Fruit fly (Drosophila melanogaster) whole organism, embryonic: Measurements from ENCODE around the gene bmm.

Source experiments
- Abd-B ChIP-seq: fragments of 200-800 bp; sonication (Bioruptor generic); optimal IDR thresholded peaks from 2 replicates; lab custom pipeline; 2018; ENCODE audit warnings: missing biosample characterization, mild to moderate bottlenecking, missing genetic modification characterization, moderate library complexity
- CG1024 ChIP-seq: fragments of 200-800 bp; sonication (Bioruptor generic); IDR thresholded peaks from 2 replicates; pipeline ENCODE4 v1.3.6; 2022; ENCODE audit warnings: missing biosample characterization, missing genetic modification characterization
- CG10959 ChIP-seq: fragments of 200-800 bp; sonication (Bioruptor generic); IDR thresholded peaks from 2 replicates; pipeline ENCODE4 v1.3.6; 2022; ENCODE audit warnings: missing biosample characterization, missing genetic modification characterization
- CG11085 ChIP-seq: fragments of 200-800 bp; sonication (Bioruptor generic); IDR thresholded peaks from 2 replicates; pipeline ENCODE4 v1.3.6; 2022; ENCODE audit warnings: missing biosample characterization, missing genetic modification characterization
- CG11696 ChIP-seq: fragments of 200-800 bp; sonication (Bioruptor generic); IDR thresholded peaks from 2 replicates; pipeline ENCODE4 v1.3.6; 2022; ENCODE audit warnings: missing biosample characterization, missing genetic modification characterization
- CG14014 ChIP-seq: fragments of 200-800 bp; sonication (Bioruptor generic); IDR thresholded peaks from 2 replicates; pipeline ENCODE4 v1.3.6; 2022; ENCODE audit warnings: missing biosample characterization, missing genetic modification characterization
- CG14965 ChIP-seq: fragments of 200-800 bp; sonication (Bioruptor generic); optimal IDR thresholded peaks from 2 replicates; lab custom pipeline; 2016; ENCODE audit warnings: missing biosample characterization, missing genetic modification characterization, borderline replicate concordance
- CG15073 ChIP-seq: fragments of 200-800 bp; sonication (Bioruptor generic); optimal IDR thresholded peaks from 2 replicates; lab custom pipeline; 2016; ENCODE audit warnings: missing biosample characterization, missing genetic modification characterization
- CG16779 ChIP-seq: fragments of 200-800 bp; sonication (Bioruptor generic); IDR thresholded peaks from 2 replicates; pipeline ENCODE4 v1.3.6; 2022; ENCODE audit warnings: missing biosample characterization, missing genetic modification characterization
- CG2712 ChIP-seq: fragments of 200-800 bp; optimal IDR thresholded peaks from 3 replicates; lab custom pipeline; 2019; ENCODE audit warnings: missing biosample characterization, mild to moderate bottlenecking, missing genetic modification characterization, moderate library complexity
- CG3281 ChIP-seq: fragments of 200-800 bp; sonication (Bioruptor generic); optimal IDR thresholded peaks from 3 replicates; lab custom pipeline; 2017; ENCODE audit warnings: missing biosample characterization, mild to moderate bottlenecking, missing genetic modification characterization
- CG34224 ChIP-seq: fragments of 200-800 bp; sonication (Bioruptor generic); IDR thresholded peaks from 3 replicates; pipeline ENCODE4 v1.3.6; 2022; ENCODE audit warnings: missing biosample characterization, missing genetic modification characterization; ENCODE audit not compliant: partially characterized antibody
- CG42726 ChIP-seq: fragments of 200-800 bp; sonication (Bioruptor generic); IDR thresholded peaks from 2 replicates; pipeline ENCODE4 v1.3.6; 2022; ENCODE audit warnings: missing biosample characterization, missing genetic modification characterization; ENCODE audit not compliant: partially characterized antibody
- CG6765 ChIP-seq: fragments of 200-800 bp; sonication (Bioruptor generic); optimal IDR thresholded peaks from 3 replicates; lab custom pipeline; 2017; ENCODE audit warnings: missing biosample characterization, mild to moderate bottlenecking, missing genetic modification characterization
- CG6854 ChIP-seq: fragments of 200-800 bp; sonication (Bioruptor generic); optimal IDR thresholded peaks from 3 replicates; lab custom pipeline; 2017; ENCODE audit warnings: missing biosample characterization, mild to moderate bottlenecking, missing genetic modification characterization
- CG7556 ChIP-seq: fragments of 200-800 bp; sonication (Bioruptor generic); optimal IDR thresholded peaks from 2 replicates; lab custom pipeline; 2017; ENCODE audit warnings: missing biosample characterization, mild to moderate bottlenecking, missing genetic modification characterization
- CG8944 ChIP-seq: fragments of 200-800 bp; sonication (Bioruptor generic); optimal IDR thresholded peaks from 3 replicates; lab custom pipeline; 2016; ENCODE audit warnings: missing biosample characterization, missing genetic modification characterization
- Camta ChIP-seq: fragments of 200-800 bp; sonication (Bioruptor generic); optimal IDR thresholded peaks from 2 replicates; lab custom pipeline; 2016; ENCODE audit warnings: missing biosample characterization, missing genetic modification characterization
- Dbx ChIP-seq: fragments of 200-800 bp; sonication (Bioruptor generic); IDR thresholded peaks from 3 replicates; pipeline ENCODE4 v1.3.6; 2022; ENCODE audit warnings: missing biosample characterization, missing genetic modification characterization
- Deaf1 ChIP-seq: fragments of 200-800 bp; optimal IDR thresholded peaks from 3 replicates; lab custom pipeline; 2019; ENCODE audit warnings: missing biosample characterization, mild to moderate bottlenecking, missing genetic modification characterization, moderate library complexity
- Doc2 ChIP-seq: fragments of 200-800 bp; sonication (Bioruptor generic); IDR thresholded peaks from 2 replicates; pipeline ENCODE4 v1.3.6; 2022; ENCODE audit warnings: missing biosample characterization, missing genetic modification characterization
- Drgx ChIP-seq: fragments of 200-800 bp; sonication (Bioruptor generic); IDR thresholded peaks from 2 replicates; pipeline ENCODE4 v1.3.6; 2022; ENCODE audit warnings: missing biosample characterization, missing genetic modification characterization
- Eip74EF ChIP-seq, 2 experiments: fragments of 200-800 bp in 1 of 2; fragments of >200 bp in 1 of 2; sonication (Bioruptor generic) in 1 of 2; optimal IDR thresholded peaks; 2 replicates each; lab custom pipeline; 2017 to 2019; ENCODE audit warnings: missing biosample characterization in 2 of 2, missing genetic modification characterization in 2 of 2, mild to moderate bottlenecking in 1 of 2, moderate library complexity in 1 of 2
- H2.0 ChIP-seq: fragments of 200-800 bp; sonication (Bioruptor generic); IDR thresholded peaks from 2 replicates; pipeline ENCODE4 v1.3.6; 2022; ENCODE audit warnings: missing biosample characterization, missing genetic modification characterization
- Lhr ChIP-seq: fragments of 200-800 bp; sonication (Bioruptor generic); optimal IDR thresholded peaks from 3 replicates; lab custom pipeline; 2017; ENCODE audit warnings: mild to moderate bottlenecking, missing biosample characterization, missing genetic modification reagents, missing genetic modification characterization
- Mes4 ChIP-seq: fragments of 200-800 bp; sonication (Bioruptor generic); optimal IDR thresholded peaks from 2 replicates; lab custom pipeline; 2016; ENCODE audit warnings: missing biosample characterization, missing genetic modification characterization
- Myb ChIP-seq: fragments of 200-800 bp; sonication (Bioruptor generic); optimal IDR thresholded peaks from 2 replicates; lab custom pipeline; 2016; ENCODE audit warnings: missing biosample characterization, missing genetic modification characterization
- Rfx ChIP-seq: fragments of 200-800 bp; sonication (Bioruptor generic); IDR thresholded peaks from 2 replicates; pipeline ENCODE4 v1.3.6; 2022; ENCODE audit warnings: missing biosample characterization, missing genetic modification characterization
- Scr ChIP-seq: fragments of 200-800 bp; sonication (Bioruptor generic); IDR thresholded peaks from 2 replicates; pipeline ENCODE4 v1.3.6; 2022; ENCODE audit warnings: missing biosample characterization, missing genetic modification characterization; ENCODE audit not compliant: partially characterized antibody
- Spps ChIP-seq: fragments of 200-800 bp; sonication (Bioruptor generic); optimal IDR thresholded peaks from 2 replicates; lab custom pipeline; 2018; ENCODE audit warnings: missing biosample characterization, mild to moderate bottlenecking, missing genetic modification characterization
- amos ChIP-seq: fragments of 200-800 bp; sonication (Bioruptor generic); IDR thresholded peaks from 2 replicates; pipeline ENCODE4 v1.3.6; 2022; ENCODE audit warnings: missing biosample characterization, missing genetic modification characterization; ENCODE audit not compliant: partially characterized antibody
- ash1 ChIP-seq: fragments of 200-800 bp; sonication (Bioruptor generic); optimal IDR thresholded peaks from 2 replicates; lab custom pipeline; 2018; ENCODE audit warnings: missing biosample characterization, mild to moderate bottlenecking, missing genetic modification characterization
- bigmax ChIP-seq: fragments of 200-800 bp; sonication (Bioruptor generic); optimal IDR thresholded peaks from 2 replicates; lab custom pipeline; 2018; ENCODE audit warnings: missing biosample characterization, mild to moderate bottlenecking, missing genetic modification characterization
- cg ChIP-seq: fragments of 200-800 bp; sonication (Bioruptor generic); optimal IDR thresholded peaks from 3 replicates; lab custom pipeline; 2019; ENCODE audit warnings: missing biosample characterization, mild to moderate bottlenecking, missing genetic modification characterization, moderate library complexity
- ci ChIP-seq: fragments of 200-800 bp; sonication (Bioruptor generic); IDR thresholded peaks from 3 replicates; pipeline ENCODE4 v1.3.6; 2022; ENCODE audit warnings: missing biosample characterization, missing genetic modification characterization
- corto ChIP-seq: fragments of 200-800 bp; sonication (Bioruptor generic); optimal IDR thresholded peaks from 2 replicates; lab custom pipeline; 2016; ENCODE audit warnings: missing biosample characterization, mild to moderate bottlenecking, missing genetic modification characterization, moderate library complexity
- da ChIP-seq: fragments of 200-800 bp; sonication (Bioruptor generic); optimal IDR thresholded peaks from 2 replicates; lab custom pipeline; 2016; ENCODE audit warnings: missing biosample characterization, missing genetic modification characterization
- esg ChIP-seq: fragments of 200-800 bp; sonication (Bioruptor generic); conservative IDR thresholded peaks from 2 replicates; pipeline ENCODE4 v1.3.6; 2022; ENCODE audit warnings: missing biosample characterization, missing genetic modification characterization
- odd ChIP-seq: fragments of 200-800 bp; sonication (Bioruptor generic); optimal IDR thresholded peaks from 2 replicates; lab custom pipeline; 2017; ENCODE audit warnings: missing biosample characterization, mild to moderate bottlenecking, missing genetic modification characterization
- phol ChIP-seq: fragments of 200-800 bp; sonication (Bioruptor generic); optimal IDR thresholded peaks from 3 replicates; lab custom pipeline; 2018; ENCODE audit warnings: missing biosample characterization, mild to moderate bottlenecking, missing genetic modification characterization, moderate library complexity
- slbo ChIP-seq: fragments of 200-800 bp; sonication (Bioruptor generic); IDR thresholded peaks from 2 replicates; pipeline ENCODE4 v1.3.6; 2022; ENCODE audit warnings: missing biosample characterization, missing genetic modification characterization
- slp2 ChIP-seq: fragments of 200-800 bp; sonication (Bioruptor generic); optimal IDR thresholded peaks from 2 replicates; lab custom pipeline; 2016; ENCODE audit warnings: missing biosample characterization, missing genetic modification characterization
- tin ChIP-seq: fragments of 200-800 bp; sonication (Bioruptor generic); optimal IDR thresholded peaks from 3 replicates; lab custom pipeline; 2016; ENCODE audit warnings: missing biosample characterization, missing genetic modification characterization
- tna ChIP-seq: fragments of 200-800 bp; sonication (Bioruptor generic); IDR thresholded peaks from 2 replicates; pipeline ENCODE4 v1.3.6; 2022; ENCODE audit warnings: missing biosample characterization, missing genetic modification characterization; ENCODE audit not compliant: partially characterized antibody
- toy ChIP-seq: fragments of 200-800 bp; sonication (Bioruptor generic); IDR thresholded peaks from 2 replicates; pipeline ENCODE4 v1.3.6; 2022; ENCODE audit warnings: missing biosample characterization, missing genetic modification characterization
- ttk ChIP-seq: fragments of 200-800 bp; sonication (Bioruptor generic); IDR thresholded peaks from 2 replicates; pipeline ENCODE4 v2.1.2; 2022; ENCODE audit warnings: missing biosample characterization, missing genetic modification characterization
- unc-4 ChIP-seq: fragments of 200-800 bp; sonication (Bioruptor generic); IDR thresholded peaks from 2 replicates; pipeline ENCODE4 v1.3.6; 2022; ENCODE audit warnings: missing biosample characterization, missing genetic modification characterization; ENCODE audit not compliant: partially characterized antibody
- z ChIP-seq: fragments of 200-800 bp; sonication (Bioruptor generic); IDR thresholded peaks from 3 replicates; pipeline ENCODE4 v1.3.6; 2022; ENCODE audit warnings: missing biosample characterization, missing genetic modification characterization

bmm gene

DNA sequence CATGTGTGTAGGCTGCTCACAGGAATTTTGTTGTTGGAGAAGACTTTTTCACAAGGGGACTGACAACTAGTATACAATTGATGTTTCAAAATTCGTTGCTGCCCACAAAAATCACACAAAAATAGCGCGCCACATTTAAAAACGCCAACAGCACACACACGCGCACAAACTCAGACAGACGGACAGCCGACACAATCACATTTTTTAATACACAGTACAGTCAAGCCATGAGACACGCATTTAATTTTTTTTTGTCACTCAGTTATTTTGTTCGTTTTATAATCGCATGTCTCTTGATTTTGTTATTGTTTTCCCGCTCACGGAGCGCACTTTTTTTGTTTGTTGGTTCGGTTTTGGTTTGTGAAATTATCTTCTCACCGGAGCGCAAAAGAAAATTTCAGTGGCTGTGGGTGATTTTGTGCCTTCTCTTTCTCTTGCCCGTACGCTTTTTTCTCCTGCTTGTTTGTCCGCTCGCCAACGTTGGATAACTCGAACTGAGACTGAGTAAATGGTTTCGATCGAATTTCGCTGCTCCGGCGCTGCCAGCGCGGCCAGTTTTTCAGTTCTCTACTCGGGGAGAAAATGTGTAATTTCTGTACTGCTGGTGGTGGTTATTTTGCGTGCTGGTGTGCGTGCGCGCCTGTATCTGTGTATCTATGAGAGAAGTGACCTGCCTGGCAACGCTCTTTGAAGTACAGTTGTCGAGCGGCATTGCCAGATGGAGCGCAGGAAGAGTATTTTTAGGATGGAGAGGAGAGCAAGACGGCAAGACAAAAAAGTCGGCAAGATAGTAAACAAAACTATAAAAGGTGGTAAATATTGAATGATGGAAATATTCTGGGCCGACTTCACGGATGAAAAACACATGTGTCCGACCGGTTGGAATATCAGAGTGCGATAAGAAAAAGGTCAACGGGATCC lies 28.5 kb downstream of the bmm start, which contains the start of gene CG42507 (continued):
- TF ChIP-seq CG14965 (GFP tag; lab: Kevin White, UChicago) (no peak), esg (GFP tag; lab: Robert Waterston, UW) (no peak), phol (no peak), Dbx (GFP tag; lab: Robert Waterston, UW) (peak; percentile 67; the same call in 2 of the 3 replicates), Eip74EF (GFP tag; optimal IDR thresholded peaks at IDR 0.05; lab: Kevin White, UChicago) (peak in 1 of 2 experiments; percentile 35), odd (GFP tag; lab: Kevin White, UChicago) (peak; percentile 24), slbo (GFP tag; lab: Robert Waterston, UW) (no peak), Mes4 (GFP tag; lab: Kevin White, UChicago) (peak; percentile 46), da (GFP tag; lab: Kevin White, UChicago) (no peak), toy (GFP tag; lab: Robert Waterston, UW) (no peak), Lhr (GFP tag; lab: Kevin White, UChicago) (no peak), Drgx (GFP tag; lab: Robert Waterston, UW) (0 out of 2 replicates have a peak, but pooled peaks have one; percentile 8), CG11696 (GFP tag; lab: Robert Waterston, UW) (peak; percentile 48; the same call in 1 of the 2 replicates), ttk (GFP tag; lab: Robert Waterston, UW) (peak; percentile 35; the same call in 1 of the 2 replicates), Myb (no peak), CG42726 (GFP tag; lab: Robert Waterston, UW) (no peak), CG10959 (GFP tag; lab: Robert Waterston, UW) (no peak), corto (no peak), CG16779 (GFP tag; lab: Robert Waterston, UW) (no peak), cg (peak; percentile 90), CG15073 (GFP tag; lab: Kevin White, UChicago) (no peak), CG8944 (GFP tag; lab: Kevin White, UChicago) (no peak), CG3281 (GFP tag; lab: Kevin White, UChicago) (peak; percentile 71), Doc2 (GFP tag; lab: Robert Waterston, UW) (no peak), Abd-B (GFP tag; lab: Kevin White, UChicago) (no peak), slp2 (GFP tag; lab: Kevin White, UChicago) (no peak), ash1 (GFP tag; lab: Kevin White, UChicago) (peak; percentile 34), unc-4 (GFP tag; lab: Robert Waterston, UW) (peak; percentile 46; the same call in 1 of the 2 replicates), CG6854 (no peak), CG14014 (GFP tag; lab: Robert Waterston, UW) (peak; percentile 54; the same call in 1 of the 2 replicates), Deaf1 (tag; lab: Kevin White, UChicago) (no peak), Camta (GFP tag; lab: Kevin White, UChicago) (no peak), CG2712 (tag; lab: Kevin White, UChicago) (no peak), H2.0 (GFP tag; lab: Robert Waterston, UW) (no peak), CG6765 (GFP tag; lab: Kevin White, UChicago) (peak; percentile 48), CG7556 (no peak), tin (no peak), amos (GFP tag; lab: Robert Waterston, UW) (no peak; the same call in 1 of the 2 replicates), Scr (peak; percentile 45), Rfx (peak; percentile 64), Spps (tag; lab: Kevin White, UChicago) (no peak), tna (GFP tag; lab: Robert Waterston, UW) (no peak; the same call in 1 of the 2 replicates), ci (peak; percentile 71; the same call in 2 of the 3 replicates), CG34224 (GFP tag; lab: Robert Waterston, UW) (peak; percentile 74), bigmax (GFP tag; lab: Kevin White, UChicago) (peak; percentile 64), CG1024 (GFP tag; lab: Robert Waterston, UW) (no peak), z (peak; percentile 86), CG11085 (GFP tag; lab: Robert Waterston, UW) (no peak)
